Worm (Caenorhabditis elegans) whole organism, L3 larva: ENCODE measurements around the gene par-2.

ENCODE experiments used
- ZK546.5 ChIP-seq: sonication (generic microtip); optimal IDR thresholded peaks from 2 replicates; lab custom pipeline; 2017; ENCODE audit warnings: missing biosample characterization, missing genetic modification characterization
- elt-1 ChIP-seq: fragments of 150-350 bp; optimal IDR thresholded peaks from 2 replicates; lab custom pipeline; 2014; ENCODE audit warnings: missing biosample characterization, missing genetic modification characterization
- mdl-1 ChIP-seq: fragments of 150-350 bp; optimal IDR thresholded peaks from 2 replicates; lab custom pipeline; 2014; ENCODE audit warnings: missing biosample characterization, missing genetic modification characterization
- nfya-1 ChIP-seq: sonication (generic microtip); optimal IDR thresholded peaks from 2 replicates; lab custom pipeline; 2017; ENCODE audit warnings: missing genetic modification characterization, mild to moderate bottlenecking, missing compliant biosample characterization, antibody characterized with exemption, moderate library complexity; ENCODE audit not compliant: insufficient read depth
- nhr-23 ChIP-seq: fragments of 150-350 bp; optimal IDR thresholded peaks from 2 replicates; lab custom pipeline; 2014; ENCODE audit warnings: missing biosample characterization, missing genetic modification reagents, missing genetic modification characterization
- nhr-237 ChIP-seq: fragments of 150-350 bp; optimal IDR thresholded peaks from 2 replicates; lab custom pipeline; 2014; ENCODE audit warnings: missing biosample characterization, missing genetic modification characterization
- nhr-77 ChIP-seq: fragments of 150-350 bp; optimal IDR thresholded peaks from 2 replicates; lab custom pipeline; 2014; ENCODE audit warnings: missing biosample characterization, missing genetic modification characterization
- pqm-1 ChIP-seq: fragments of 150-350 bp; optimal IDR thresholded peaks from 2 replicates; lab custom pipeline; 2017; ENCODE audit warnings: missing biosample characterization, missing genetic modification characterization, inconsistent platforms
- tbx-2 ChIP-seq: sonication (generic microtip); optimal IDR thresholded peaks from 2 replicates; lab custom pipeline; 2016; ENCODE audit warnings: mild to moderate bottlenecking, missing genetic modification characterization, missing compliant biosample characterization
- unc-39 ChIP-seq: sonication (generic microtip); optimal IDR thresholded peaks from 4 replicates; lab custom pipeline; 2017; ENCODE audit warnings: missing biosample characterization, missing genetic modification characterization
- unc-62 ChIP-seq: fragments of 150-350 bp; sonication (generic microtip); optimal IDR thresholded peaks from 4 replicates; lab custom pipeline; 2014; ENCODE audit warnings: missing biosample characterization, missing genetic modification reagents, missing genetic modification characterization

- TF ChIP-seq pqm-1 (tag; lab: Kevin White, UChicago) (no peak), ZK546.5 (tag; lab: Kevin White, UChicago) (no peak), mdl-1 (no peak), tbx-2 (tag; lab: Kevin White, UChicago) (no peak), unc-39 (tag; lab: Kevin White, UChicago) (no peak), nhr-77 (tag; lab: Kevin White, UChicago) (no peak), nfya-1 (no peak), unc-62 (no peak), nhr-237 (tag; lab: Kevin White, UChicago) (no peak), elt-1 (no peak), nhr-23 (tag; lab: Kevin White, UChicago) (no peak)
Measured at ce11 chrIII:1040059-1040458, 41.1 kb upstream of the par-2 start.
